Worm (Caenorhabditis elegans): ENCODE data around the gene lias-1.
A peak's percentile ranks its signal among the peaks of the same experiment; 100 is the strongest.

Gene lias-1

ce11 chrIII:3456226-3456625 lies 48.7 kb downstream of the lias-1 start (continued):
- TF ChIP-seq C04F5.9 (tag; optimal IDR thresholded peaks at IDR 0.05) (peak; percentile 98), sptf-1 (tag; optimal IDR thresholded peaks at IDR 0.05) (no peak), egl-13 (tag; optimal IDR thresholded peaks at IDR 0.05) (peak; percentile 98), pqm-1 (tag; optimal IDR thresholded peaks at IDR 0.05) (no peak), unc-98 (GFP tag; IDR thresholded peaks at IDR 0.05) (peak; percentile 82; the same call in 1 of the 2 replicates), pag-3 (tag; optimal IDR thresholded peaks at IDR 0.05; ENCODE audit: borderline replicate concordance, insufficient read depth) (no peak), nhr-47 (tag; optimal IDR thresholded peaks at IDR 0.05) (peak; percentile 99), fkh-4 (tag; optimal IDR thresholded peaks at IDR 0.05; ENCODE audit: borderline replicate concordance) (peak; percentile 92), ceh-8 (GFP tag; optimal IDR thresholded peaks at IDR 0.05) (peak; percentile 97), nhr-84 (tag; optimal IDR thresholded peaks at IDR 0.05) (peak; percentile 92), lin-35 (GFP tag; optimal IDR thresholded peaks at IDR 0.05) (peak; percentile 93 to 97), unc-62 (GFP tag; optimal IDR thresholded peaks at IDR 0.05) (no peak), F16B12.6 (tag; optimal IDR thresholded peaks at IDR 0.05) (peak; percentile 100), fkh-10 (GFP tag; optimal IDR thresholded peaks at IDR 0.05) (peak; percentile 98), Y116A8C.19 (tag; optimal IDR thresholded peaks at IDR 0.05; ENCODE audit: borderline replicate concordance) (peak; percentile 62), snpc-4 (tag; optimal IDR thresholded peaks at IDR 0.05) (peak; percentile 89), zip-4 (GFP tag; optimal IDR thresholded peaks at IDR 0.05) (peak; percentile 93), unc-130 (tag; optimal IDR thresholded peaks at IDR 0.05) (peak; percentile 98), blmp-1 (tag; optimal IDR thresholded peaks at IDR 0.05) (peak; percentile 77), tlp-1 (tag; optimal IDR thresholded peaks at IDR 0.05) (no peak), unc-30 (tag; optimal IDR thresholded peaks at IDR 0.05) (no peak), hpl-2 (GFP tag; optimal IDR thresholded peaks at IDR 0.05) (peak; percentile 99), lsy-2 (tag; optimal IDR thresholded peaks at IDR 0.05) (peak; percentile 99), C34B4.2 (tag; optimal IDR thresholded peaks at IDR 0.05) (peak; percentile 60), irx-1 (tag; optimal IDR thresholded peaks at IDR 0.05) (peak; percentile 98), aly-2 (tag; optimal IDR thresholded peaks at IDR 0.05) (peak; percentile 96), ama-1 (optimal IDR thresholded peaks at IDR 0.05) (peak; percentile 80), ceh-88 (GFP tag; IDR thresholded peaks at IDR 0.05) (peak; percentile 96), nhr-77 (tag; optimal IDR thresholded peaks at IDR 0.05) (peak; percentile 99), nhr-90 (tag; optimal IDR thresholded peaks at IDR 0.05; ENCODE audit: poor library complexity) (peak; percentile 99), nhr-71 (tag; optimal IDR thresholded peaks at IDR 0.05) (peak; percentile 99), mdl-1 (tag; optimal IDR thresholded peaks at IDR 0.05) (peak in 1 of 2 experiments; percentile 94), ceh-63 (GFP tag; optimal IDR thresholded peaks at IDR 0.05) (peak; percentile 71), swsn-7 (tag; optimal IDR thresholded peaks at IDR 0.05) (peak; percentile 99), vab-15 (tag; optimal IDR thresholded peaks at IDR 0.05) (peak; percentile 96), skn-1 (tag; optimal IDR thresholded peaks at IDR 0.05) (peak; percentile 86), hlh-4 (tag; optimal IDR thresholded peaks at IDR 0.05) (peak; percentile 35), hlh-17 (GFP tag; optimal IDR thresholded peaks at IDR 0.05; ENCODE audit: borderline replicate concordance) (no peak), tbx-2 (tag; optimal IDR thresholded peaks at IDR 0.05) (peak; percentile 99), snu-23 (GFP tag; optimal IDR thresholded peaks at IDR 0.05) (peak; percentile 99), mep-1 (tag; optimal IDR thresholded peaks at IDR 0.05) (peak; percentile 98), efl-3 (GFP tag; optimal IDR thresholded peaks at IDR 0.05) (peak; percentile 54), zag-1 (tag; optimal IDR thresholded peaks at IDR 0.05) (peak; percentile 68), lir-3 (tag; optimal IDR thresholded peaks at IDR 0.05; ENCODE audit: poor library complexity) (peak; percentile 89), efl-1 (optimal IDR thresholded peaks at IDR 0.05) (peak; percentile 98), efl-1 (GFP tag; optimal IDR thresholded peaks at IDR 0.05 in 1 of 2) (peak; percentile 91 to 99), pax-3 (tag; optimal IDR thresholded peaks at IDR 0.05) (peak; percentile 97), nhr-85 (tag) (peak; percentile 99), egl-27 (tag; optimal IDR thresholded peaks at IDR 0.05) (peak; percentile 57 to 64), ztf-11 (tag; optimal IDR thresholded peaks at IDR 0.05) (peak in 1 of 2 experiments; percentile 93), mab-9 (GFP tag; IDR thresholded peaks at IDR 0.05) (peak; percentile 97), nhr-19 (GFP tag; conservative IDR thresholded peaks at IDR 0.05) (peak; percentile 99), nhr-20 (tag; optimal IDR thresholded peaks at IDR 0.05) (peak; percentile 99)

Measured in whole organism, L1 larva.